Worm (Caenorhabditis elegans) whole organism, L3 larva: ENCODE measurements around the gene W02F12.2.

Source experiments
- R02D3.7 ChIP-seq: fragments of 150-350 bp; optimal IDR thresholded peaks from 2 replicates; lab custom pipeline; 2014; ENCODE audit warnings: missing biosample characterization, missing genetic modification characterization
- ZK546.5 ChIP-seq: sonication (generic microtip); optimal IDR thresholded peaks from 2 replicates; lab custom pipeline; 2017; ENCODE audit warnings: missing biosample characterization, missing genetic modification characterization
- aly-2 ChIP-seq: fragments of 150-350 bp; optimal IDR thresholded peaks from 2 replicates; lab custom pipeline; 2014; ENCODE audit warnings: missing biosample characterization, missing genetic modification characterization
- ama-1 ChIP-seq: fragments of 150-350 bp; optimal IDR thresholded peaks from 2 replicates; lab custom pipeline; 2018
- ceh-16 ChIP-seq: sonication (generic microtip); optimal IDR thresholded peaks from 2 replicates; lab custom pipeline; 2017; ENCODE audit warnings: missing biosample characterization, missing genetic modification characterization
- ceh-28 ChIP-seq: fragments of 150-350 bp; optimal IDR thresholded peaks from 2 replicates; lab custom pipeline; 2014; ENCODE audit warnings: missing biosample characterization, missing genetic modification reagents, missing genetic modification characterization
- ceh-82 ChIP-seq: fragments of 150-350 bp; optimal IDR thresholded peaks from 2 replicates; lab custom pipeline; 2014; ENCODE audit warnings: missing biosample characterization, missing genetic modification characterization
- ceh-9 ChIP-seq: sonication (generic microtip); optimal IDR thresholded peaks from 2 replicates; lab custom pipeline; 2018; ENCODE audit warnings: missing biosample characterization, missing genetic modification characterization
- daf-12 ChIP-seq: fragments of 150-350 bp; optimal IDR thresholded peaks from 2 replicates; lab custom pipeline; 2014; ENCODE audit warnings: missing biosample characterization, missing genetic modification reagents, missing genetic modification characterization
- egl-27 ChIP-seq: sonication (generic microtip); optimal IDR thresholded peaks from 4 replicates; lab custom pipeline; 2017; ENCODE audit warnings: missing biosample characterization, missing genetic modification reagents, missing genetic modification characterization
- egl-5 ChIP-seq: fragments of 150-350 bp; optimal IDR thresholded peaks from 2 replicates; lab custom pipeline; 2017; ENCODE audit warnings: missing biosample characterization, missing genetic modification reagents, missing genetic modification characterization, inconsistent platforms
- elt-2 ChIP-seq: sonication (generic microtip); optimal IDR thresholded peaks from 2 replicates; lab custom pipeline; 2016; ENCODE audit warnings: missing genetic modification reagents, mild to moderate bottlenecking, missing genetic modification characterization, missing compliant biosample characterization
- elt-3 ChIP-seq, 3 experiments: fragments of 150-350 bp in 1 of 3; sonication (generic microtip) in 2 of 3; optimal IDR thresholded peaks; 2 replicates in 2 of 3; 4 replicates in 1 of 3; lab custom pipeline; 2014 to 2017; ENCODE audit warnings: missing biosample characterization in 3 of 3, missing genetic modification characterization in 3 of 3
- fkh-2 ChIP-seq: fragments of 150-350 bp; optimal IDR thresholded peaks from 2 replicates; lab custom pipeline; 2014; ENCODE audit warnings: missing biosample characterization, missing genetic modification reagents, missing genetic modification characterization
- hmg-11 ChIP-seq: sonication (generic microtip); optimal IDR thresholded peaks from 2 replicates; lab custom pipeline; 2016; ENCODE audit warnings: missing genetic modification characterization, missing compliant biosample characterization
- jun-1 ChIP-seq: fragments of 150-350 bp; optimal IDR thresholded peaks from 2 replicates; lab custom pipeline; 2014; ENCODE audit warnings: missing biosample characterization, missing genetic modification reagents, missing genetic modification characterization
- lin-15B ChIP-seq: fragments of 150-350 bp; optimal IDR thresholded peaks from 2 replicates; lab custom pipeline; 2014; ENCODE audit warnings: missing biosample characterization, missing genetic modification characterization
- lin-39 ChIP-seq: fragments of 150-350 bp; optimal IDR thresholded peaks from 2 replicates; lab custom pipeline; 2018; ENCODE audit warnings: missing biosample characterization, missing genetic modification reagents, missing genetic modification characterization
- lsy-12 ChIP-seq: sonication (generic microtip); optimal IDR thresholded peaks from 2 replicates; lab custom pipeline; 2016; ENCODE audit warnings: mild to moderate bottlenecking, missing genetic modification characterization, missing compliant biosample characterization
- mdl-1 ChIP-seq: fragments of 150-350 bp; optimal IDR thresholded peaks from 2 replicates; lab custom pipeline; 2014; ENCODE audit warnings: missing biosample characterization, missing genetic modification characterization
- mml-1 ChIP-seq: fragments of 150-350 bp; sonication (generic microtip); optimal IDR thresholded peaks from 3 replicates; lab custom pipeline; 2014; ENCODE audit warnings: missing biosample characterization, missing genetic modification characterization
- nfya-1 ChIP-seq: sonication (generic microtip); optimal IDR thresholded peaks from 2 replicates; lab custom pipeline; 2017; ENCODE audit warnings: missing genetic modification characterization, mild to moderate bottlenecking, missing compliant biosample characterization, antibody characterized with exemption, moderate library complexity; ENCODE audit not compliant: insufficient read depth
- nhr-11 ChIP-seq: fragments of 150-350 bp; optimal IDR thresholded peaks from 2 replicates; lab custom pipeline; 2014; ENCODE audit warnings: missing biosample characterization, missing genetic modification characterization
- nhr-12 ChIP-seq: fragments of 150-350 bp; optimal IDR thresholded peaks from 2 replicates; lab custom pipeline; 2014; ENCODE audit warnings: missing biosample characterization, missing genetic modification characterization
- nhr-23 ChIP-seq: fragments of 150-350 bp; optimal IDR thresholded peaks from 2 replicates; lab custom pipeline; 2014; ENCODE audit warnings: missing biosample characterization, missing genetic modification reagents, missing genetic modification characterization
- nhr-237 ChIP-seq: fragments of 150-350 bp; optimal IDR thresholded peaks from 2 replicates; lab custom pipeline; 2014; ENCODE audit warnings: missing biosample characterization, missing genetic modification characterization
- nhr-25 ChIP-seq: sonication (generic microtip); optimal IDR thresholded peaks from 2 replicates; lab custom pipeline; 2017; ENCODE audit warnings: missing biosample characterization, missing genetic modification characterization
- nhr-28 ChIP-seq: fragments of 150-350 bp; optimal IDR thresholded peaks from 2 replicates; lab custom pipeline; 2014; ENCODE audit warnings: missing biosample characterization, missing genetic modification characterization
- nhr-43 ChIP-seq: sonication (generic microtip); optimal IDR thresholded peaks from 2 replicates; lab custom pipeline; 2016; ENCODE audit warnings: mild to moderate bottlenecking, missing genetic modification characterization, missing compliant biosample characterization; ENCODE audit not compliant: poor library complexity, severe bottlenecking
- nhr-67 ChIP-seq: fragments of 150-350 bp; optimal IDR thresholded peaks from 2 replicates; lab custom pipeline; 2014; ENCODE audit warnings: missing biosample characterization, missing genetic modification characterization
- nhr-76 ChIP-seq: fragments of 150-350 bp; sonication (generic microtip); optimal IDR thresholded peaks from 5 replicates; lab custom pipeline; 2014; ENCODE audit warnings: missing biosample characterization, missing genetic modification characterization
- pha-4 ChIP-seq: fragments of 150-350 bp; optimal IDR thresholded peaks from 2 replicates; lab custom pipeline; 2014; ENCODE audit warnings: missing biosample characterization, missing genetic modification reagents, missing genetic modification characterization
- pqm-1 ChIP-seq: fragments of 150-350 bp; optimal IDR thresholded peaks from 2 replicates; lab custom pipeline; 2017; ENCODE audit warnings: missing biosample characterization, missing genetic modification characterization, inconsistent platforms
- sea-2 ChIP-seq: fragments of 150-350 bp; sonication (generic microtip); optimal IDR thresholded peaks from 4 replicates; lab custom pipeline; 2014; ENCODE audit warnings: missing biosample characterization, missing genetic modification reagents, missing genetic modification characterization
- skn-1 ChIP-seq: fragments of 150-350 bp; optimal IDR thresholded peaks from 2 replicates; lab custom pipeline; 2014; ENCODE audit warnings: missing biosample characterization, missing genetic modification characterization
- snpc-4 ChIP-seq: fragments of 150-350 bp; optimal IDR thresholded peaks from 2 replicates; lab custom pipeline; 2014; ENCODE audit warnings: missing biosample characterization, missing genetic modification characterization
- tbx-2 ChIP-seq: sonication (generic microtip); optimal IDR thresholded peaks from 2 replicates; lab custom pipeline; 2016; ENCODE audit warnings: mild to moderate bottlenecking, missing genetic modification characterization, missing compliant biosample characterization
- unc-39 ChIP-seq: sonication (generic microtip); optimal IDR thresholded peaks from 4 replicates; lab custom pipeline; 2017; ENCODE audit warnings: missing biosample characterization, missing genetic modification characterization
- unc-62 ChIP-seq: fragments of 150-350 bp; sonication (generic microtip); optimal IDR thresholded peaks from 4 replicates; lab custom pipeline; 2014; ENCODE audit warnings: missing biosample characterization, missing genetic modification reagents, missing genetic modification characterization
- zag-1 ChIP-seq: fragments of 150-350 bp; optimal IDR thresholded peaks from 2 replicates; lab custom pipeline; 2014; ENCODE audit warnings: missing biosample characterization, missing genetic modification characterization
- ztf-11 ChIP-seq: fragments of 150-350 bp; optimal IDR thresholded peaks from 2 replicates; lab custom pipeline; 2014; ENCODE audit warnings: missing biosample characterization, missing genetic modification characterization
- ztf-4 ChIP-seq: fragments of 150-350 bp; optimal IDR thresholded peaks from 2 replicates; lab custom pipeline; 2014; ENCODE audit warnings: missing biosample characterization, missing genetic modification characterization

W02F12.2 gene

ce11 chrV:6726279-6726678 is 28.8 kb upstream of the W02F12.2 start:
- TF ChIP-seq nhr-12 (tag; lab: Kevin White, UChicago) (no peak), nhr-25 (tag; lab: Kevin White, UChicago) (no peak), mml-1 (tag; lab: Kevin White, UChicago) (no peak), elt-3 (tag; optimal IDR thresholded peaks at IDR 0.05; lab: Kevin White, UChicago) (no peak), elt-2 (tag; lab: Kevin White, UChicago) (no peak), pha-4 (tag; lab: Kevin White, UChicago) (no peak), mdl-1 (tag; lab: Kevin White, UChicago) (no peak), nhr-11 (tag; lab: Kevin White, UChicago) (no peak), nhr-23 (tag; lab: Kevin White, UChicago) (no peak), jun-1 (no peak), daf-12 (no peak), ceh-16 (tag; lab: Kevin White, UChicago) (no peak), ztf-11 (tag; lab: Kevin White, UChicago) (no peak), nhr-43 (tag; lab: Kevin White, UChicago) (no peak), ZK546.5 (no peak), hmg-11 (tag; lab: Kevin White, UChicago) (no peak), snpc-4 (tag; lab: Kevin White, UChicago) (no peak), unc-62 (GFP tag; lab: Kevin White, UChicago) (no peak)

ce11 chrV:6722378-6722777 is 24.9 kb upstream of the W02F12.2 start, which contains the start of gene ZC487.2:
Gene ZC487.2, minus strand, starts transcription at chrV:6722478.
- TF ChIP-seq ceh-9 (no peak), ama-1 (lab: Kevin White, UChicago) (no peak), nhr-237 (tag; lab: Kevin White, UChicago) (no peak), nhr-76 (tag; lab: Kevin White, UChicago) (no peak), ceh-82 (tag; lab: Kevin White, UChicago) (no peak), egl-5 (no peak), unc-39 (tag; lab: Kevin White, UChicago) (no peak), nhr-12 (tag; lab: Kevin White, UChicago) (no peak), nhr-25 (tag; lab: Kevin White, UChicago) (no peak), pqm-1 (no peak), tbx-2 (tag; lab: Kevin White, UChicago) (no peak), R02D3.7 (tag; lab: Kevin White, UChicago) (no peak), snpc-4 (tag; lab: Kevin White, UChicago) (no peak), nhr-28 (tag; lab: Kevin White, UChicago) (no peak), lsy-12 (tag; lab: Kevin White, UChicago) (no peak), pha-4 (tag; lab: Kevin White, UChicago) (no peak)

- TF ChIP-seq pqm-1 = no peak
- no peak for TF ChIP-seq jun-1
- TF ChIP-seq zag-1 (tag; lab: Kevin White, UChicago) = no peak
- TF ChIP-seq ceh-9 = no peak
- TF ChIP-seq unc-39 (tag; lab: Kevin White, UChicago) = no peak
- no peak for TF ChIP-seq fkh-2 (tag; lab: Kevin White, UChicago)
- no peak for TF ChIP-seq unc-62 (GFP tag; lab: Kevin White, UChicago)
- TF ChIP-seq nhr-23 (tag; lab: Kevin White, UChicago) = no peak
- no peak for TF ChIP-seq egl-27
- no peak for TF ChIP-seq elt-2 (tag; lab: Kevin White, UChicago)
- no peak for TF ChIP-seq nhr-237 (tag; lab: Kevin White, UChicago)
- TF ChIP-seq ZK546.5 = no peak
- no peak for TF ChIP-seq pha-4 (tag; lab: Kevin White, UChicago)
- TF ChIP-seq, all 47 proteins: peak for 0
These were observed 20.8 kb upstream of the W02F12.2 start, which contains the start of gene srg-30 for ce11 chrV:6718232-6718631. Gene srg-30, minus strand, starts transcription at chrV:6718332.

- no peak for TF ChIP-seq daf-12
- TF ChIP-seq aly-2 (tag; lab: Kevin White, UChicago) = no peak
- TF ChIP-seq zag-1 (tag; lab: Kevin White, UChicago) = no peak
- TF ChIP-seq mml-1 (tag; lab: Kevin White, UChicago) = no peak
- no peak for TF ChIP-seq egl-5
- TF ChIP-seq sea-2 (GFP tag; lab: Kevin White, UChicago) = no peak
- no peak for TF ChIP-seq ceh-82 (tag; lab: Kevin White, UChicago)
- no peak for TF ChIP-seq lin-39
- TF ChIP-seq ztf-4 (tag; lab: Kevin White, UChicago) = no peak
- no peak for TF ChIP-seq ceh-9
- no peak for TF ChIP-seq unc-62 (GFP tag; lab: Kevin White, UChicago)
- peak; percentile 3 for TF ChIP-seq pha-4 (tag; lab: Kevin White, UChicago)
- no peak for TF ChIP-seq ama-1 (lab: Kevin White, UChicago)
- no peak for TF ChIP-seq nhr-25 (tag; lab: Kevin White, UChicago)
- no peak for TF ChIP-seq nhr-43 (tag; lab: Kevin White, UChicago)
- TF ChIP-seq skn-1 (tag; lab: Kevin White, UChicago) = no peak
- TF ChIP-seq unc-39 (tag; lab: Kevin White, UChicago) = no peak
- no peak for TF ChIP-seq nhr-12 (tag; lab: Kevin White, UChicago)
- TF ChIP-seq nfya-1 (tag; lab: Kevin White, UChicago) = peak; percentile 30
- TF ChIP-seq nhr-237 (tag; lab: Kevin White, UChicago) = no peak
- TF ChIP-seq nhr-23 (tag; lab: Kevin White, UChicago) = no peak
- TF ChIP-seq tbx-2 (tag; lab: Kevin White, UChicago) = no peak
- TF ChIP-seq lin-15B (tag; lab: Kevin White, UChicago) = peak; percentile 42
- TF ChIP-seq mdl-1 (tag; lab: Kevin White, UChicago) = no peak
- no peak for TF ChIP-seq R02D3.7 (tag; lab: Kevin White, UChicago)
- TF ChIP-seq snpc-4 (tag; lab: Kevin White, UChicago) = no peak
- TF ChIP-seq egl-27 = no peak
- no peak for TF ChIP-seq jun-1
- TF ChIP-seq nhr-67 (tag; lab: Kevin White, UChicago) = no peak
- TF ChIP-seq ceh-28 = no peak
- no peak for TF ChIP-seq elt-3 (tag; optimal IDR thresholded peaks at IDR 0.05; lab: Kevin White, UChicago)
- TF ChIP-seq hmg-11 (tag; lab: Kevin White, UChicago) = peak; percentile 16
- TF ChIP-seq ceh-16 (tag; lab: Kevin White, UChicago) = no peak
- TF ChIP-seq, all 47 proteins: peak for 4
These were observed 13.0 kb upstream of the W02F12.2 start, which contains the start of gene sna-1 for ce11 chrV:6710462-6710861. Gene sna-1, minus strand, starts transcription at chrV:6710679.
